Worm (Caenorhabditis elegans) whole organism, L4 larva: ENCODE data around the gene B0303.14.

ENCODE experiments used
- F37D6.2 ChIP-seq: sonication (generic microtip); optimal IDR thresholded peaks from 2 replicates; lab custom pipeline; 2016; ENCODE audit warnings: mild to moderate bottlenecking, missing genetic modification characterization, missing compliant biosample characterization
- T20F7.1 ChIP-seq: fragments of 200-800 bp; sonication (Bioruptor generic); optimal IDR thresholded peaks from 2 replicates; lab custom pipeline; 2018; ENCODE audit warnings: mild to moderate bottlenecking, missing genetic modification characterization, missing compliant biosample characterization
- Y105C5A.15 ChIP-seq: fragments of 200-800 bp; sonication (Bioruptor generic); IDR thresholded peaks from 2 replicates; pipeline ENCODE4 v1.3.6; 2022; ENCODE audit warnings: missing genetic modification characterization, missing compliant biosample characterization
- Y48G9A.11 ChIP-seq: fragments of 200-800 bp; sonication (Bioruptor generic); IDR thresholded peaks from 2 replicates; pipeline ENCODE4 v1.3.6; 2022; ENCODE audit warnings: missing genetic modification reagents, missing genetic modification characterization, missing compliant biosample characterization
- ZK337.2 ChIP-seq: fragments of 200-800 bp; sonication (Bioruptor generic); IDR thresholded peaks from 2 replicates; pipeline ENCODE4 v1.3.6; 2022; ENCODE audit warnings: missing genetic modification reagents, missing genetic modification characterization, missing compliant biosample characterization
- aha-1 ChIP-seq: fragments of 150-350 bp; peaks from one replicate; lab custom pipeline; 2014; ENCODE audit warnings: missing biosample characterization, missing genetic modification characterization
- attf-4 ChIP-seq: sonication (generic microtip); optimal IDR thresholded peaks from 3 replicates; lab custom pipeline; 2017; ENCODE audit warnings: missing biosample characterization, missing genetic modification characterization
- ceh-62 ChIP-seq: sonication (generic microtip); optimal IDR thresholded peaks from 2 replicates; lab custom pipeline; 2017; ENCODE audit warnings: missing biosample characterization, missing genetic modification characterization
- ceh-82 ChIP-seq: sonication (generic microtip); optimal IDR thresholded peaks from 2 replicates; lab custom pipeline; 2017; ENCODE audit warnings: missing biosample characterization, missing genetic modification characterization
- daf-16 ChIP-seq, 3 experiments: sonication (generic microtip); optimal IDR thresholded peaks; 2 replicates each; lab custom pipeline; 2016 to 2017; ENCODE audit warnings: missing genetic modification characterization in 3 of 3, missing genetic modification reagents in 3 of 3, mild to moderate bottlenecking in 2 of 3, missing compliant biosample characterization in 2 of 3, missing biosample characterization in 1 of 3, moderate library complexity in 1 of 3
- daf-8 ChIP-seq: fragments of 200-800 bp; sonication (Bioruptor generic); IDR thresholded peaks from 2 replicates; pipeline ENCODE4 v1.3.6; 2022; ENCODE audit warnings: missing genetic modification characterization, missing compliant biosample characterization
- duxl-1 ChIP-seq: sonication (generic microtip); optimal IDR thresholded peaks from 2 replicates; lab custom pipeline; 2016; ENCODE audit warnings: mild to moderate bottlenecking, missing genetic modification characterization, moderate library complexity, missing compliant biosample characterization; ENCODE audit not compliant: poor library complexity
- dve-1 ChIP-seq: sonication (generic microtip); optimal IDR thresholded peaks from 2 replicates; lab custom pipeline; 2017; ENCODE audit warnings: antibody characterized with exemption, mild to moderate bottlenecking, missing genetic modification characterization, missing compliant biosample characterization; ENCODE audit not compliant: insufficient read depth
- egl-27 ChIP-seq: sonication (generic microtip); optimal IDR thresholded peaks from 3 replicates; lab custom pipeline; 2017; ENCODE audit warnings: missing biosample characterization, missing genetic modification reagents, missing genetic modification characterization
- jun-1 ChIP-seq: fragments of 150-350 bp; optimal IDR thresholded peaks from 2 replicates; lab custom pipeline; 2014; ENCODE audit warnings: missing biosample characterization, missing genetic modification reagents, missing genetic modification characterization
- lin-39 ChIP-seq: fragments of 150-350 bp; optimal IDR thresholded peaks from 2 replicates; lab custom pipeline; 2014; ENCODE audit warnings: missing biosample characterization, missing genetic modification reagents, missing genetic modification characterization
- lsy-2 ChIP-seq, 2 experiments: fragments of 150-350 bp in 1 of 2; sonication (generic microtip) in 1 of 2; optimal IDR thresholded peaks; 2 replicates each; lab custom pipeline; 2014 to 2017; ENCODE audit warnings: missing biosample characterization in 2 of 2, missing genetic modification characterization in 2 of 2
- mes-2 ChIP-seq: sonication (generic microtip); optimal IDR thresholded peaks from 2 replicates; lab custom pipeline; 2016; ENCODE audit warnings: missing genotype, mild to moderate bottlenecking, missing genetic modification characterization, missing compliant biosample characterization; ENCODE audit not compliant: poor library complexity, severe bottlenecking
- mxl-2 ChIP-seq: fragments of 200-800 bp; sonication (Bioruptor generic); conservative IDR thresholded peaks from 2 replicates; pipeline ENCODE4 v1.3.6; 2022; ENCODE audit warnings: missing genetic modification reagents, missing genetic modification characterization, missing compliant biosample characterization
- mxl-3 ChIP-seq: fragments of 200-800 bp; sonication (Bioruptor generic); optimal IDR thresholded peaks from 2 replicates; lab custom pipeline; 2018; ENCODE audit warnings: mild to moderate bottlenecking, missing genetic modification characterization, missing compliant biosample characterization
- nhr-25 ChIP-seq: sonication (generic microtip); optimal IDR thresholded peaks from 2 replicates; lab custom pipeline; 2017; ENCODE audit warnings: missing genetic modification characterization, mild to moderate bottlenecking, missing compliant biosample characterization, antibody characterized with exemption, moderate library complexity, borderline replicate concordance; ENCODE audit not compliant: insufficient read depth
- nhr-28 ChIP-seq: fragments of 150-350 bp; optimal IDR thresholded peaks from 2 replicates; lab custom pipeline; 2014; ENCODE audit warnings: missing biosample characterization, missing genetic modification characterization
- nhr-77 ChIP-seq: fragments of 150-350 bp; optimal IDR thresholded peaks from 2 replicates; lab custom pipeline; 2014; ENCODE audit warnings: missing biosample characterization, missing genetic modification characterization
- pha-4 ChIP-seq, 2 experiments: fragments of 150-350 bp in 1 of 2; fragments of 200-800 bp in 1 of 2; sonication (Bioruptor generic) in 1 of 2; IDR thresholded peaks in 1 of 2; optimal IDR thresholded peaks in 1 of 2; 2 replicates each; pipeline versions ENCODE4 v1.3.6 to Lab custom; 2014 to 2022; ENCODE audit warnings: missing genetic modification characterization in 2 of 2, missing genetic modification reagents in 2 of 2, missing biosample characterization in 1 of 2, missing compliant biosample characterization in 1 of 2
- pqm-1 ChIP-seq: sonication (generic microtip); optimal IDR thresholded peaks from 2 replicates; lab custom pipeline; 2017; ENCODE audit warnings: missing biosample characterization, missing genetic modification characterization
- spr-1 ChIP-seq: sonication (generic microtip); optimal IDR thresholded peaks from 2 replicates; lab custom pipeline; 2016; ENCODE audit warnings: mild to moderate bottlenecking, missing genetic modification characterization, missing compliant biosample characterization
- tra-1 ChIP-seq: fragments of 200-800 bp; sonication (Bioruptor generic); IDR thresholded peaks from 2 replicates; pipeline ENCODE4 v1.3.6; 2022; ENCODE audit warnings: missing genetic modification reagents, missing genetic modification characterization, missing compliant biosample characterization
- unc-130 ChIP-seq: sonication (generic microtip); optimal IDR thresholded peaks from 2 replicates; lab custom pipeline; 2016; ENCODE audit warnings: missing genetic modification reagents, missing genetic modification characterization, missing compliant biosample characterization
- unc-62 ChIP-seq, 3 experiments: fragments of 150-350 bp in 1 of 3; sonication (generic microtip); optimal IDR thresholded peaks in 2 of 3; peaks in 1 of 3; 1 replicate in 1 of 3; 2 replicates in 2 of 3; lab custom pipeline; 2014 to 2017; ENCODE audit warnings: missing biosample characterization in 3 of 3, missing genetic modification characterization in 3 of 3, missing genetic modification reagents in 3 of 3, missing genotype in 1 of 3

B0303.14 gene

DNA sequence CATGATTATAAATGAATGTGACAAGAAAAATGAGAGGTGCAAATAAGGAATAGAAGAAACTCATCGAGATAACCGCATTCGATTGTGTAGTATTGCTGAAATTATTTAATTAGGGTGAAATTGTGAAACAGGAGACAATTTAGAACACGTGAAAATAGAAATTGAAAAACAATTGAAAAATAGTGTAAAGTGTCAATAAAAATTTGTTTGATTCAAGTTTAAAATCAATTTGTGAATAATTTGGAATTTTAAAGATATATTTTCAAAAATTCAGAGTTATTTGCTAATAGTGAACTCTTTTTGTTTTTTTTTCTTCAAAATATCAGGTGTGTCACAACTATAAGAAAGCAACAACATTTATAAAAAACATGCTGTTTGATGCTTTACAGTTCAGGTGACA is 15.3 kb upstream of the B0303.14 start, which contains the start of gene ZK370.4:
TSS of gene ZK370.4 (minus strand) at position 101 of the 400 bp plus-strand sequence.
- no peak for TF ChIP-seq egl-27 (tag; lab: Kevin White, UChicago)
- peak; percentile 89 for TF ChIP-seq aha-1 (tag; lab: Kevin White, UChicago)

DNA sequence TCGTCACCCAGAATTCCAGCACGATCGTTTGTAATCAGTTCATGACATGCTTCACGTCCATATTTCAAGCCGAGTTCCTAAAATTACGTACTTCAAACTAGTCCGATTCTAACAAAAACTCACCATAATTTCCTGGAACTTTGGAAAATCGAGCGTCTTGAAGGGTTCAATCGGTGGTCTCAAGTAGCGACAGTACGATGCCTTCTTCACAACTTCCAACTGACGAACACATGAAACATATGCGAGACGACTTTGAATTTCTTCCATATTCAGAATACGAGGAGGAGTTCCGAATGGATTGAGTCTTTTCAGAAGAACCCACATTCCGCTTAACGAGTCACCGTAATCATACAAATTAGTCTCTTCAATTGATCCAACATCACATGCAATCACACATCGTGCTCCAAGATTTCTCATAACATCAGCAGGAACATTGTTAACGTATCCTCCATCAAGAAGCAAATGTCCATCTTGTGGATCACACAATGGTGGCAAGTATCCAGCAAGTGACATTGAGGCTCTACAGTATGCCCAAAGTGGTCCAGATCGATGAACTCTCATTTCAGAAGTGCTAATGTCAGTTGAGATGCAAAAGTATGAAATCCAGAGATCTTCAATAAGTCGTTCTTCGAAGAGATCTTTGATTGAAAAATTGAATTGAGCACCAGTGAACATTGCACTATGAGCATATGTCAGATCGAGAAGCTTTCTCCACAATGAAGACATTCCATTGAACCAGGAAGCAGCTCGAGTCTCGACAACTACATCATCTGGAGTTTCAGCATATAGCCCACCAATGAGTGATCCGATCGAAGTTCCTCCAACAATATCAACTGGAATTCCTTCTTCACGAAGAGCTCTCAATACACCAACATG is 10.3 kb upstream of the B0303.14 start:
- TF ChIP-seq aha-1 (tag; lab: Kevin White, UChicago) (peak; percentile 60), unc-62 (GFP tag; optimal IDR thresholded peaks at IDR 0.05 in 1 of 2; lab: Kevin White, UChicago) (peak in 1 of 2 experiments; percentile 98), unc-62 (tag; optimal IDR thresholded peaks at IDR 0.05; lab: Kevin White, UChicago) (no peak), ZK337.2 (GFP tag; lab: Robert Waterston, UW) (no peak)

DNA sequence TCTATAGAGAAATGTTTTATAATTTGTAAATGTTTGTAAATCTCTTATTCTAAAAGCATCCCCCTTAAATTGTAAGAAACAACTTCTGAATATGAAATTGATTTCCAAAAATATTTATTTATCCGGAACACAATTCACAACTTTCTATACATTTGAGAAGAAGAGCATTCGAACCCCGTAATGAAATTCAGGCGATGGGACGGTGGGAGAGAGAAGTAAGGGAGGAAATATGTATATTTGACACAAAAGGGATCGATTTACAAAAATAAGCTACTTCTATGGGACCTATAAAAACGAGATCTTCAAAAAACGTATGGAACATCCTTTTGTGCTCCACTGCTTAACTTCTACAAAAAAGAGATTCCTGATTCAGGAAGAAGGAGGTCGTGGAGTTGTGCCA is 9.2 kb upstream of the B0303.14 start:
- no peak for TF ChIP-seq lin-39 (tag; lab: Kevin White, UChicago)

DNA sequence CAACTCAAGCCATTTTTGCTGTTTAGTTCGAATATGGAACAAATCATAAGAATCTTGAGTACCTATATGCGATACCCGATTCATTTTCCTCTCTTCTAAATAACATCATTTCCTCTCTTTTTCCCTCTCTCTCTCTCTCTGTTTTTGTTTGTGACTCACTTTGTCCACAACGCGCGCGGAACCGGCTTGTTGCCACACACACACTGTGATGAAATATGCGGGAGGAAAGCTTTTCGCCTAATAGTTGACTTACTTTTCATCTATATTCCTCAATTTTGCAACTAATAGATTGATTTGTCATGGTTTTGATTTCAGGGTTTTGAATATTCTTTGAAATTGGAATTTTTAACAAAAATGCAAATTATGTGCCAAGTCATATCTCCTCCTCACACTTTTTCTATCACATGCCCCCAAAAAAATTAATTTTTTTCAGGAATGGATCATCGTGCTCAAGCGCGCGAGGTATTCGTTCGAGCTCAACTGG is 3.8 kb upstream of the B0303.14 start, which contains the start of gene hipr-1:
TSS of gene hipr-1 (plus strand) at position 434 of the 484 bp plus-strand sequence.
- TF ChIP-seq mxl-3, result no peak
- TF ChIP-seq pha-4 (GFP tag; IDR thresholded peaks at IDR 0.05; lab: Robert Waterston, UW), result no peak
- TF ChIP-seq pha-4 (tag; optimal IDR thresholded peaks at IDR 0.05; lab: Kevin White, UChicago), result peak; percentile 83
- TF ChIP-seq Y105C5A.15, result no peak
- TF ChIP-seq, all 104 proteins: peak for 1

DNA sequence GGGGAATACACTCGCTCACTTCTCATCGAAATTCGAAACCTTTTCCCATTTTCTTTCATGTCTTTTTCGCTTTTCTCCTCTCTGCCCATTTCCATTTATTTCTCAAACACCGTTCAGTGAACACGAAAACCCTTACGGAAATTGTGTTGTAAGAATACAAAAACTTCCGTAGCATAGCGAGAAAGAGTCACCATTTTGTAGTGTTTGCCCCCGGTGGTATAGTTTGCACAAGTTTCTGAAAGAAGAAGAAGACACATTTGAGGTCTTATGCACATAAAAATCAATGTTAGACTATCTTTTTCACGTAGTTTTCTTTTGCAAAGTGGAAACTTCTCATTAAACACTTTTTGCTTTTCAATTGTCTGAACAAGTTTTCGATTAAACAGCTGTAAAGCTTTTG is 3.1 kb upstream of the B0303.14 start:
- no peak for TF ChIP-seq ceh-82 (tag; lab: Kevin White, UChicago)
- peak; percentile 93 for TF ChIP-seq nhr-28 (tag; lab: Kevin White, UChicago)

DNA sequence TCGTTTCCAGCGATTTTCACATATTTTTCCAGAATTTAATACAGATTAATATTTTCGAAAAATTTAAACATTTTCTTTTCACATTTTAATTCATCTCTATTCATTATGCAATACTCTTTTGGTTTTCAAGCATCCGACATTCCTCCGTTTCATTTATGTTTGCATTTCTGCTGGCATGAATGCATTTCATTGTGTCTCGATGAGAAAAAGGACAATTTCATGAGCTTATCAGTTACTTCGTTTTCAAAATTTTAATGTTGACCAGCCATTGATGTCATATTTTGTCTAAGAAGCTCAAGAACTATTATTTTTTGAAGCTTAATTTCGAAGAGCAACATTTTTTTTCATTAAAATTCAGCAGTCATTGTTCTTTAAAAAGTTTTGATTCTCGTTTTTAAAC is 2.6 kb upstream of the B0303.14 start:
- no peak for TF ChIP-seq ceh-62 (tag; lab: Kevin White, UChicago)
- no peak for TF ChIP-seq F37D6.2
- TF ChIP-seq jun-1 (tag; lab: Kevin White, UChicago), result no peak
- peak; percentile 9 for TF ChIP-seq aha-1 (tag; lab: Kevin White, UChicago)
- TF ChIP-seq spr-1 (tag; lab: Kevin White, UChicago), result no peak
- TF ChIP-seq duxl-1 (tag; lab: Kevin White, UChicago), result no peak
- peak; percentile 19 for TF ChIP-seq nhr-77
- peak; percentile 47 for TF ChIP-seq T20F7.1 (GFP tag; lab: Kevin White, UChicago)
- TF ChIP-seq pqm-1 (tag; lab: Kevin White, UChicago), result peak; percentile 67
- TF ChIP-seq mxl-2 (GFP tag; lab: Robert Waterston, UW), result no peak
- TF ChIP-seq unc-130 (GFP tag; lab: Kevin White, UChicago), result no peak
- no peak for TF ChIP-seq lin-39 (tag; lab: Kevin White, UChicago)
- no peak for TF ChIP-seq daf-8 (GFP tag; lab: Robert Waterston, UW)
- TF ChIP-seq lsy-2 (tag; optimal IDR thresholded peaks at IDR 0.05; lab: Kevin White, UChicago), result no peak
- peak; percentile 49 for TF ChIP-seq dve-1
- no peak for TF ChIP-seq tra-1 (GFP tag; lab: Robert Waterston, UW)
- no peak for TF ChIP-seq daf-16 (GFP tag; optimal IDR thresholded peaks at IDR 0.05; lab: Kevin White, UChicago)
- peak; percentile 72 for TF ChIP-seq daf-16 (tag; optimal IDR thresholded peaks at IDR 0.05; lab: Kevin White, UChicago)
- TF ChIP-seq, all 104 proteins: peak for 6

DNA sequence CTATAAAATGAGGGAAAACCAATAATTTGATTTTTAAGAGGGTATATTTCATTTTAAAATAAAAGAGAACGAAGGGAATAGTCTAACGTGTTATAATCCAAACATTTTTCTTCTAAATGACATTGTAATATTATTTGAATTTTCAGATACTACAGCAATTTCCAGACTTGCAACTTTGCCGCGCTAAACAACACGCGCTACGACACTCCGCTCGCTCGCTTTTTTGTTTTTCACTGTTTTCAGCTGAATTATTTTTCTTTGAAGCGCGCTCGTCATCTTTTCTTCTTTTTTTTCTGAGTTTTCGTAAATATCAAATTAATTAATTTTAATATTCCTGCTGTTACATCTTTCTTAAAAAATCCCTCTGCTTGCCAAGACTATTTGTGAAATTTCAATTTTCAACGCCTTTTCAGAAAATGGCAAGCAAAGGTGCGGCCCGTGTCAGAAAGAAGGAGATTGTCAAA is 1.3 kb upstream of the B0303.14 start, which contains the start of gene mrpl-11:
TSS of gene mrpl-11 (plus strand) at position 414 of the 464 bp plus-strand sequence.
- TF ChIP-seq dve-1 (peak; percentile 14), T20F7.1 (GFP tag; lab: Kevin White, UChicago) (peak; percentile 95), Y48G9A.11 (GFP tag; lab: Robert Waterston, UW) (peak; percentile 96), attf-4 (tag; lab: Kevin White, UChicago) (no peak), lsy-2 (tag; optimal IDR thresholded peaks at IDR 0.05; lab: Kevin White, UChicago) (peak in 1 of 2 experiments; percentile 51), nhr-25 (tag; lab: Kevin White, UChicago) (no peak), daf-16 (GFP tag; optimal IDR thresholded peaks at IDR 0.05; lab: Kevin White, UChicago) (no peak), daf-16 (tag; optimal IDR thresholded peaks at IDR 0.05; lab: Kevin White, UChicago) (peak; percentile 14), mes-2 (tag; lab: Kevin White, UChicago) (peak; percentile 44)
- TF ChIP-seq, all 104 proteins: peak for 6
